Worm (Caenorhabditis elegans): Measurements from ENCODE around the gene ucp-4.

Gene ucp-4

ce11 chrV:9343629-9344624 lies 9.8 kb downstream of the ucp-4 start, which contains the start of gene tos-1 (continued):
- peak; percentile 78 for TF ChIP-seq mel-28 (tag; optimal IDR thresholded peaks at IDR 0.05; ENCODE audit: borderline replicate concordance)
- peak; percentile 89 for TF ChIP-seq ZK185.1 (tag; optimal IDR thresholded peaks at IDR 0.05; ENCODE audit: poor library complexity, severe bottlenecking)
- TF ChIP-seq efl-1 (GFP tag; optimal IDR thresholded peaks at IDR 0.05), result peak; percentile 36
- no peak for TF ChIP-seq mes-4 (tag; optimal IDR thresholded peaks at IDR 0.05)
- TF ChIP-seq attf-3 (GFP tag; conservative IDR thresholded peaks at IDR 0.05), result peak; percentile 87
- TF ChIP-seq lin-35 (GFP tag; optimal IDR thresholded peaks at IDR 0.05), result peak in 2 of 3 experiments; percentile 80 to 85
- no peak for TF ChIP-seq bed-1 (GFP tag; IDR thresholded peaks at IDR 0.05)
- peak; percentile 91 for TF ChIP-seq let-526 (GFP tag; IDR thresholded peaks at IDR 0.05)
- no peak for TF ChIP-seq sptf-2 (GFP tag; optimal IDR thresholded peaks at IDR 0.05)
- TF ChIP-seq ztf-28 (GFP tag; IDR thresholded peaks at IDR 0.05), result 0 out of 2 replicates have a peak, but pooled peaks have one; percentile 60
- no peak for TF ChIP-seq hmg-20 (GFP tag; IDR thresholded peaks at IDR 0.05)
- TF ChIP-seq lsy-27 (tag; optimal IDR thresholded peaks at IDR 0.05; ENCODE audit: borderline replicate concordance, insufficient read depth), result no peak
- peak; percentile 9 for TF ChIP-seq ccch-3 (GFP tag; optimal IDR thresholded peaks at IDR 0.05)
- TF ChIP-seq let-607 (tag; optimal IDR thresholded peaks at IDR 0.05), result peak; percentile 89 to 90
- TF ChIP-seq attf-6 (GFP tag; IDR thresholded peaks at IDR 0.05), result 0 out of 2 replicates have a peak, but pooled peaks have one; percentile 22
- no peak for TF ChIP-seq F39B2.1 (GFP tag; IDR thresholded peaks at IDR 0.05)
- TF ChIP-seq K11D2.4 (GFP tag; IDR thresholded peaks at IDR 0.05), result peak; percentile 97
- TF ChIP-seq dox-1 (GFP tag; IDR thresholded peaks at IDR 0.05), result peak; percentile 95
- TF ChIP-seq tlf-1 (GFP tag; optimal IDR thresholded peaks at IDR 0.05), result peak; percentile 96
- peak; percentile 71 for TF ChIP-seq ceh-91 (GFP tag; IDR thresholded peaks at IDR 0.05)
- peak; percentile 71 for TF ChIP-seq dpff-1 (tag; optimal IDR thresholded peaks at IDR 0.05)
- peak; percentile 16; the same call in 1 of the 2 replicates for TF ChIP-seq Y56A3A.18 (GFP tag; IDR thresholded peaks at IDR 0.05)
- peak; percentile 46; the same call in 1 of the 2 replicates for TF ChIP-seq madf-6 (GFP tag; IDR thresholded peaks at IDR 0.05)
- no peak for TF ChIP-seq F55B11.4 (tag; optimal IDR thresholded peaks at IDR 0.05; ENCODE audit: borderline replicate concordance, insufficient read depth)
- TF ChIP-seq egl-44 (GFP tag; IDR thresholded peaks at IDR 0.05), result no peak
- peak; percentile 81 for TF ChIP-seq F52B5.7 (tag; optimal IDR thresholded peaks at IDR 0.05)
- TF ChIP-seq lin-54 (GFP tag; optimal IDR thresholded peaks at IDR 0.05), result peak; percentile 92
- TF ChIP-seq fkh-3 (tag; optimal IDR thresholded peaks at IDR 0.05), result no peak
- TF ChIP-seq madf-8 (GFP tag; conservative IDR thresholded peaks at IDR 0.05), result 0 out of 2 replicates have a peak, but pooled peaks have one; percentile 14
- peak; percentile 97 for TF ChIP-seq Y53G8AR.9 (GFP tag; conservative IDR thresholded peaks at IDR 0.05)
- peak; percentile 91 for TF ChIP-seq cebp-1 (GFP tag; IDR thresholded peaks at IDR 0.05)
- peak; percentile 98 for TF ChIP-seq cebp-1 (tag; optimal IDR thresholded peaks at IDR 0.05)
- TF ChIP-seq C17E4.6 (GFP tag; IDR thresholded peaks at IDR 0.05), result peak; percentile 86
- TF ChIP-seq ceh-27 (GFP tag; optimal IDR thresholded peaks at IDR 0.05), result peak; percentile 95
- peak; percentile 59 for TF ChIP-seq unc-62 (GFP tag; optimal IDR thresholded peaks at IDR 0.05)
- TF ChIP-seq zfh-2 (GFP tag; conservative IDR thresholded peaks at IDR 0.05), result no peak; the same call in 1 of the 2 replicates
- peak; percentile 99 for TF ChIP-seq ama-1 (optimal IDR thresholded peaks at IDR 0.05)
- no peak for TF ChIP-seq ama-1 (GFP tag; optimal IDR thresholded peaks at IDR 0.05)
- peak; percentile 92 for TF ChIP-seq nhr-90 (tag; optimal IDR thresholded peaks at IDR 0.05)
- TF ChIP-seq T07F8.4 (tag; optimal IDR thresholded peaks at IDR 0.05), result peak; percentile 21
- TF ChIP-seq ztf-22 (GFP tag; optimal IDR thresholded peaks at IDR 0.05), result peak; percentile 93
- peak; percentile 53 for TF ChIP-seq ceh-79 (tag; optimal IDR thresholded peaks at IDR 0.05)
- peak; percentile 60; the same call in 1 of the 2 replicates for TF ChIP-seq B0019.2 (GFP tag; conservative IDR thresholded peaks at IDR 0.05)
- 0 out of 2 replicates have a peak, but pooled peaks have one; percentile 42 for TF ChIP-seq aptf-2 (GFP tag; conservative IDR thresholded peaks at IDR 0.05)
- peak; percentile 84 for TF ChIP-seq F57C9.4 (tag; optimal IDR thresholded peaks at IDR 0.05)

Measured in whole organism, young adult.